Worm (Caenorhabditis elegans) whole organism, early embryonic: ENCODE results near the gene srg-37.
A peak's percentile ranks its signal among the peaks of the same experiment; 100 is the strongest.

Source experiments
- B0310.2 ChIP-seq: sonication (generic microtip); optimal IDR thresholded peaks from 2 replicates; lab custom pipeline; 2016; ENCODE audit warnings: mild to moderate bottlenecking, missing genetic modification characterization, missing compliant biosample characterization
- F13C5.2 ChIP-seq: sonication (generic microtip); optimal IDR thresholded peaks from 2 replicates; lab custom pipeline; 2017; ENCODE audit warnings: mild to moderate bottlenecking, missing genetic modification characterization, inconsistent platforms, missing compliant biosample characterization
- aly-1 ChIP-seq: sonication (generic microtip); optimal IDR thresholded peaks from 2 replicates; lab custom pipeline; 2016; ENCODE audit warnings: missing genetic modification characterization, missing compliant biosample characterization
- ama-1 ChIP-seq: fragments of 150-350 bp; optimal IDR thresholded peaks from 2 replicates; lab custom pipeline; 2014
- ceh-13 ChIP-seq: fragments of 200-800 bp; sonication (Bioruptor generic); optimal IDR thresholded peaks from 2 replicates; lab custom pipeline; 2018; ENCODE audit warnings: mild to moderate bottlenecking, missing genetic modification characterization, missing compliant biosample characterization
- ceh-36 ChIP-seq: sonication (generic microtip); optimal IDR thresholded peaks from 2 replicates; lab custom pipeline; 2016; ENCODE audit warnings: missing genetic modification characterization, inconsistent platforms, missing compliant biosample characterization
- ets-7 ChIP-seq: sonication (generic microtip); optimal IDR thresholded peaks from 2 replicates; lab custom pipeline; 2016; ENCODE audit warnings: missing genotype, missing genetic modification characterization, missing compliant biosample characterization
- flt-1 ChIP-seq: fragments of 200-800 bp; sonication (Bioruptor generic); IDR thresholded peaks from 2 replicates; pipeline ENCODE4 v1.3.6; 2022; ENCODE audit warnings: missing genetic modification characterization, missing compliant biosample characterization
- hmbx-1 ChIP-seq: sonication (generic microtip); optimal IDR thresholded peaks from 2 replicates; lab custom pipeline; 2016; ENCODE audit warnings: mild to moderate bottlenecking, missing genetic modification characterization, missing compliant biosample characterization
- hmg-4 ChIP-seq: fragments of 200-800 bp; sonication (Bioruptor generic); optimal IDR thresholded peaks from 2 replicates; lab custom pipeline; 2018; ENCODE audit warnings: mild to moderate bottlenecking, missing genetic modification characterization, missing compliant biosample characterization
- hnd-1 ChIP-seq: sonication (generic microtip); optimal IDR thresholded peaks from 2 replicates; lab custom pipeline; 2016; ENCODE audit warnings: missing genetic modification characterization, missing compliant biosample characterization
- pes-1 ChIP-seq: fragments of 200-800 bp; sonication (Bioruptor generic); IDR thresholded peaks from 2 replicates; pipeline ENCODE4 v1.3.6; 2022; ENCODE audit warnings: missing genetic modification reagents, missing genetic modification characterization, missing compliant biosample characterization
- scrt-1 ChIP-seq: fragments of 200-800 bp; sonication (Bioruptor generic); IDR thresholded peaks from 2 replicates; pipeline ENCODE4 v1.3.6; 2022; ENCODE audit warnings: missing genetic modification characterization, missing compliant biosample characterization
- sea-1 ChIP-seq: fragments of 200-800 bp; sonication (Bioruptor generic); conservative IDR thresholded peaks from 2 replicates; pipeline ENCODE4 v1.3.6; 2022; ENCODE audit warnings: missing genetic modification characterization, missing compliant biosample characterization
- tbx-11 ChIP-seq: fragments of 200-800 bp; sonication (Bioruptor generic); IDR thresholded peaks from 2 replicates; pipeline ENCODE4 v1.3.6; 2022; ENCODE audit warnings: missing genetic modification characterization, missing compliant biosample characterization
- tbx-37 ChIP-seq: fragments of 200-800 bp; sonication (Bioruptor generic); conservative IDR thresholded peaks from 2 replicates; pipeline ENCODE4 v1.3.6; 2022; ENCODE audit warnings: missing genetic modification reagents, missing genetic modification characterization, missing compliant biosample characterization
- tra-4 ChIP-seq: sonication (generic microtip); optimal IDR thresholded peaks from 2 replicates; lab custom pipeline; 2017; ENCODE audit warnings: missing genetic modification characterization, missing compliant biosample characterization

The srg-37 gene

DNA sequence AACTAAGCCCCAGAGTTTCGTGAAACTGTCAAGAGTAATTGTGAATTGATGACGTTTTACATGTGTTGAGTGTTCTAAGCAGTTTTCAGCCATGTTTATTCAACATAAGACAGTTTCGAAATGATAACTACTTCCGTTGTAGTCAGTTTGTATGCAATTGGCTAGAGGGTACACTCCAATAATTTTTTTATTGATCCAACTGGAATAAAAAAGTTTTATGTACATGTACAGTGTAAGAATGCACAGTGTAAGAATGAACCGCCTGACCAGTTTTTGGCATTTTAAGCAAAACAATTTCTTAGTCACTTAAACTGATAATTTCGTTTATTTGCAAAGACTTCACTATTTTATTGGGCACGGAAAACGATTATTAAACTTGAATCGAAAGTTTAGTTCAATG, 21.5 kb downstream of the srg-37 start:
- TF ChIP-seq ceh-36 (no peak), ceh-13 (no peak)

DNA sequence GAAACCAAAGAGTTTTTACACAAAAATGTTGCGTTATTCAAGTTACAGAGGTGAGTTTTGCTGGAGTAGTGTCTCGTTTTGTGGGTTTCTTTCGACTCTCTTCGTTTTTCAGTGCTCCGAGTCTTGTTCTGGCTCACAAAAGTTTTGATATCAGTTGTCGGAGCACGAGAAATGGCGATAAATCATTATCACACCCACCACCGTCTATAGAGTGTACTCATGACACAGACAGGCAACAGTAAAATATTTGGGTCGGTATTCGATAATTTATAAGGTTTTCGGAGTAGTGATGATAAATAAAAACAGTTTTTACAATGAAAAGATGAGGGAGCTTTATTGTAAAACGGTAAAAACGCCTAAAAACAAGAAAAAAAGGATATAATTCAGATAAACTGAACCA, 26.9 kb downstream of the srg-37 start, which contains the start of gene ceh-37:
TSS of gene ceh-37 (minus strand) at position 59 of the 400 bp plus-strand sequence.
- TF ChIP-seq tra-4 (tag; lab: Kevin White, UChicago) (no peak), ama-1 (lab: Kevin White, UChicago) (no peak), ceh-13 (no peak), ceh-36 (no peak), hmg-4 (GFP tag; lab: Kevin White, UChicago) (no peak), F13C5.2 (no peak), sea-1 (GFP tag; lab: Robert Waterston, UW) (no peak), aly-1 (tag; lab: Kevin White, UChicago) (no peak), ets-7 (tag; lab: Kevin White, UChicago) (no peak)

DNA sequence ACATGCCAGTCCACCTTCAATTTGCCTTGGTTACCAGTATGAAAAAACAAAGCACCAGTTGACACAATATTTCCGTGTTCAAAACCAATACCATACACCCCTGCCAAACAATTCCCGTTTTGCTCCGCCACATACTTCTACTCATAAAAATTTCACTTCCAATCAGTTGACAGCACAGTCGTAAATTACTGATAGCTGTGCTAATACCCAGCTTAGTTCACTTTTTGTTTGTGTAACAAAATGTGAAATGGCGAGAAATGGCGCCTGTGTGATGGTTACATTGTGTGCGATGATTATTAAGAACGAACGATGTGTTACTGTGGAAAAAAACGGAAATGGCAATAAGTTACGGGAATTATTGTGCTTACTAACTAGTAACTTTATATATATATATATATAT, 28.5 kb downstream of the srg-37 start:
- TF ChIP-seq ceh-36 (no peak), F13C5.2 (no peak), hmg-4 (GFP tag; lab: Kevin White, UChicago) (no peak), sea-1 (GFP tag; lab: Robert Waterston, UW) (no peak), tbx-11 (GFP tag; lab: Robert Waterston, UW) (no peak), ceh-13 (no peak), ama-1 (lab: Kevin White, UChicago) (no peak), scrt-1 (GFP tag; lab: Robert Waterston, UW) (no peak), tbx-37 (GFP tag; lab: Robert Waterston, UW) (no peak), tra-4 (tag; lab: Kevin White, UChicago) (no peak), ets-7 (tag; lab: Kevin White, UChicago) (no peak), hmbx-1 (no peak), pes-1 (GFP tag; lab: Robert Waterston, UW) (no peak), aly-1 (tag; lab: Kevin White, UChicago) (no peak)

DNA sequence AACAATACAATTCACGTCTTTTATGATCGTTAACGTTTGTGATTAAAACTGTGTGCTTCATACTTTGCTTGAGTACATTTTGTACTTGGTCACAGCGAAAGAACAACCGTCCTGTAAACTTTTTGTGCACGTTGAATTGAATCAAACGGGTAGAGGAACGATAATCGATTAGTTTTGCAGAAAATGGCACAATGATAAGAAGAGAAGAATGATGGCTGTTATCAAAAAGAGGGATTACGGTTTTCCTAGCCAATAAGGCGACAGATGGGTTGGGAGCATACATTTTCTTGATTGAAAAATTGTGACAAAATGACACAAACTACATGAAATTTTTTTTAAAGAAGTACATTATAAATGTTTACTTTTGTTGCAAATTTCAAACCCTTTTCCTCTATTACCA, 40.6 kb downstream of the srg-37 start:
- TF ChIP-seq tbx-11 (GFP tag; lab: Robert Waterston, UW), result no peak
- TF ChIP-seq hmbx-1, result no peak
- TF ChIP-seq ceh-36, result no peak
- no peak for TF ChIP-seq hnd-1 (tag; lab: Kevin White, UChicago)
- TF ChIP-seq ets-7 (tag; lab: Kevin White, UChicago), result no peak
- no peak for TF ChIP-seq hmg-4 (GFP tag; lab: Kevin White, UChicago)
- TF ChIP-seq F13C5.2, result no peak
- TF ChIP-seq tbx-37 (GFP tag; lab: Robert Waterston, UW), result no peak
- no peak for TF ChIP-seq flt-1
- no peak for TF ChIP-seq scrt-1 (GFP tag; lab: Robert Waterston, UW)
- no peak for TF ChIP-seq aly-1 (tag; lab: Kevin White, UChicago)
- no peak for TF ChIP-seq ama-1 (lab: Kevin White, UChicago)
- no peak for TF ChIP-seq pes-1 (GFP tag; lab: Robert Waterston, UW)
- TF ChIP-seq B0310.2 (tag; lab: Kevin White, UChicago), result no peak
- TF ChIP-seq sea-1 (GFP tag; lab: Robert Waterston, UW), result no peak
- no peak for TF ChIP-seq ceh-13
- TF ChIP-seq tra-4 (tag; lab: Kevin White, UChicago), result no peak

DNA sequence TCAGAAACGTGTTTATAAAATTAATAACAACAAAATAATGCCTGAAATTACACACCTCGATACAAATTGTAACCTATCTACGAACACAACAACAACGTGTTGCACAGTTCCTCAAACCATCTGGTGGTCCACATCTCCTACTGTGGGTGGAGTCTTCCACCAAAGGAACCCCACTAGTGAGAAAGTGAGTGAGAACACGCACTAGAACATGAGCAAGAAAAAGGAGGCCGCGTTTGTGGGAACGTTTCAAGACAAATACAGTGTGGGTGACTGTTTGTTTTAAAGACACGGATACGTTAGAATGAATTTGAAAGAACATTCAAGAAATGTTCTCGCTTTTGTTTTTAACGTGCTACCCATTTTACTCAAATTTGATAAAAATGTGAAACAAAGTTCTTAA, 48.4 kb downstream of the srg-37 start, which contains the start of gene ceh-36:
TSS of gene ceh-36 (minus strand) at position 101 of the 400 bp plus-strand sequence.
- TF ChIP-seq sea-1 (GFP tag; lab: Robert Waterston, UW) (no peak), F13C5.2 (no peak), tra-4 (tag; lab: Kevin White, UChicago) (no peak), aly-1 (tag; lab: Kevin White, UChicago) (no peak), ceh-36 (no peak), scrt-1 (GFP tag; lab: Robert Waterston, UW) (no peak), tbx-11 (GFP tag; lab: Robert Waterston, UW) (no peak), B0310.2 (tag; lab: Kevin White, UChicago) (no peak), hnd-1 (tag; lab: Kevin White, UChicago) (no peak), hmg-4 (GFP tag; lab: Kevin White, UChicago) (no peak), ceh-13 (no peak), ets-7 (tag; lab: Kevin White, UChicago) (no peak), pes-1 (GFP tag; lab: Robert Waterston, UW) (no peak), tbx-37 (GFP tag; lab: Robert Waterston, UW) (no peak), flt-1 (no peak), hmbx-1 (no peak)

DNA sequence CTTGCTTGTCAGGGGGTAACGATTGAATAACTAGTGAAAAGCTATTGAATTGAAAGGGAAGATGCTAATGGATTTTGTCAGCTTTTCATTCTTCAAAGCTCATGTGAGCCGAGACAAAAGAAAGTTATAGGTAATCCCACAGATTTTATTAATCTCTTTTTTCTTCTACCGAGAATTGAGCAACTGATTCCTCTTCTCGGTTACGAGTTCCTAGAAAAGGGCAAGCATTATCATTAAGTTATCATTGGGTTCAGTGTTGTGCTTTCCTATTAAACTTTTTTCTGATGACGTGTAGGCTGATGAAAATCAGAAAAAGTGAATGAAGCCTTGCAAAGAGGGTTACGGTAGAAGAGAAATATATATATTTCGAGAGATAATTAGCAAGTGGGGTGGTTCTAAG, 49.2 kb downstream of the srg-37 start:
- TF ChIP-seq ceh-36 (peak; percentile 36), tbx-37 (GFP tag; lab: Robert Waterston, UW) (no peak), tbx-11 (GFP tag; lab: Robert Waterston, UW) (no peak), flt-1 (no peak), aly-1 (tag; lab: Kevin White, UChicago) (no peak), sea-1 (GFP tag; lab: Robert Waterston, UW) (no peak), ama-1 (lab: Kevin White, UChicago) (no peak)
